Worm (Caenorhabditis elegans) whole organism, late embryonic: Measurements from ENCODE around the gene haf-2.
"Not testable (repeated sequence)": the region's sequence is repeated elsewhere in the genome, so short reads cannot be mapped to it uniquely, and the experiment has no call there.

Source experiments
- F13H6.1 ChIP-seq: sonication (generic microtip); optimal IDR thresholded peaks from 2 replicates; lab custom pipeline; 2016; ENCODE audit warnings: missing genetic modification characterization, missing compliant biosample characterization
- T23F11.4 ChIP-seq: fragments of 200-800 bp; sonication (Bioruptor generic); optimal IDR thresholded peaks from 2 replicates; lab custom pipeline; 2018; ENCODE audit warnings: mild to moderate bottlenecking, missing genetic modification characterization, missing compliant biosample characterization
- ahr-1 ChIP-seq: sonication (generic microtip); optimal IDR thresholded peaks from 2 replicates; lab custom pipeline; 2016; ENCODE audit warnings: missing genetic modification characterization, missing compliant biosample characterization
- ama-1 ChIP-seq: fragments of 150-350 bp; optimal IDR thresholded peaks from 2 replicates; lab custom pipeline; 2014
- ceh-18 ChIP-seq: sonication (generic microtip); optimal IDR thresholded peaks from 2 replicates; lab custom pipeline; 2016; ENCODE audit warnings: missing genetic modification characterization, missing compliant biosample characterization
- ceh-22 ChIP-seq: sonication (generic microtip); optimal IDR thresholded peaks from 2 replicates; lab custom pipeline; 2017; ENCODE audit warnings: missing biosample characterization, missing genetic modification characterization
- ceh-24 ChIP-seq: sonication (generic microtip); optimal IDR thresholded peaks from 2 replicates; lab custom pipeline; 2016; ENCODE audit warnings: mild to moderate bottlenecking, missing genetic modification characterization, missing compliant biosample characterization
- ceh-30 ChIP-seq: fragments of 150-350 bp; optimal IDR thresholded peaks from 2 replicates; lab custom pipeline; 2014; ENCODE audit warnings: missing biosample characterization, missing genetic modification characterization
- ceh-31 ChIP-seq: sonication (generic microtip); optimal IDR thresholded peaks from 2 replicates; lab custom pipeline; 2016; ENCODE audit warnings: missing genetic modification characterization, missing compliant biosample characterization
- ceh-45 ChIP-seq: fragments of 200-800 bp; sonication (Bioruptor generic); IDR thresholded peaks from 2 replicates; pipeline ENCODE4 v1.3.6; 2022; ENCODE audit warnings: missing genetic modification reagents, missing genetic modification characterization, missing compliant biosample characterization
- ceh-48 ChIP-seq: sonication (generic microtip); optimal IDR thresholded peaks from 2 replicates; lab custom pipeline; 2016; ENCODE audit warnings: missing genetic modification characterization, inconsistent platforms, missing compliant biosample characterization
- ceh-6 ChIP-seq: fragments of 200-800 bp; sonication (Bioruptor generic); optimal IDR thresholded peaks from 2 replicates; lab custom pipeline; 2018; ENCODE audit warnings: mild to moderate bottlenecking, missing genetic modification characterization, missing compliant biosample characterization
- dmd-4 ChIP-seq: sonication (generic microtip); optimal IDR thresholded peaks from 2 replicates; lab custom pipeline; 2016; ENCODE audit warnings: borderline replicate concordance, missing genetic modification characterization, missing compliant biosample characterization
- dve-1 ChIP-seq: sonication (generic microtip); optimal IDR thresholded peaks from 2 replicates; lab custom pipeline; 2017; ENCODE audit warnings: antibody characterized with exemption, mild to moderate bottlenecking, missing genetic modification characterization, missing compliant biosample characterization
- elt-2 ChIP-seq: sonication (generic microtip); optimal IDR thresholded peaks from 2 replicates; lab custom pipeline; 2016; ENCODE audit warnings: missing genetic modification reagents, missing genetic modification characterization, missing compliant biosample characterization
- ets-4 ChIP-seq: sonication (generic microtip); optimal IDR thresholded peaks from 2 replicates; lab custom pipeline; 2016; ENCODE audit warnings: missing genetic modification characterization, missing compliant biosample characterization
- fkh-10 ChIP-seq: fragments of 150-350 bp; optimal IDR thresholded peaks from 2 replicates; lab custom pipeline; 2014; ENCODE audit warnings: missing biosample characterization, missing genetic modification reagents, missing genetic modification characterization
- fkh-6 ChIP-seq: sonication (generic microtip); optimal IDR thresholded peaks from 2 replicates; lab custom pipeline; 2016; ENCODE audit warnings: missing genetic modification characterization, missing compliant biosample characterization
- hlh-13 ChIP-seq: fragments of 200-800 bp; sonication (Bioruptor generic); optimal IDR thresholded peaks from 2 replicates; lab custom pipeline; 2018; ENCODE audit warnings: mild to moderate bottlenecking, missing genetic modification characterization, missing compliant biosample characterization
- hlh-8 ChIP-seq: sonication (generic microtip); optimal IDR thresholded peaks from 2 replicates; lab custom pipeline; 2016; ENCODE audit warnings: missing genotype, missing genetic modification characterization, missing compliant biosample characterization
- lim-6 ChIP-seq: sonication (generic microtip); optimal IDR thresholded peaks from 2 replicates; lab custom pipeline; 2016; ENCODE audit warnings: missing genetic modification characterization, missing compliant biosample characterization
- lin-11 ChIP-seq: fragments of 200-800 bp; sonication (Bioruptor generic); optimal IDR thresholded peaks from 2 replicates; lab custom pipeline; 2018; ENCODE audit warnings: mild to moderate bottlenecking, missing genetic modification characterization, missing compliant biosample characterization
- madf-2 ChIP-seq: sonication (generic microtip); optimal IDR thresholded peaks from 2 replicates; lab custom pipeline; 2017; ENCODE audit warnings: missing genetic modification characterization, missing compliant biosample characterization
- nfya-1 ChIP-seq: sonication (generic microtip); optimal IDR thresholded peaks from 2 replicates; lab custom pipeline; 2017; ENCODE audit warnings: missing genetic modification characterization, mild to moderate bottlenecking, missing compliant biosample characterization, antibody characterized with exemption, moderate library complexity
- npax-4 ChIP-seq: sonication (generic microtip); optimal IDR thresholded peaks from 2 replicates; lab custom pipeline; 2016; ENCODE audit warnings: missing genetic modification characterization, missing compliant biosample characterization
- pax-1 ChIP-seq: fragments of 150-350 bp; optimal IDR thresholded peaks from 2 replicates; lab custom pipeline; 2014; ENCODE audit warnings: missing biosample characterization, missing genetic modification characterization
- pha-2 ChIP-seq: sonication (generic microtip); optimal IDR thresholded peaks from 2 replicates; lab custom pipeline; 2017; ENCODE audit warnings: mild to moderate bottlenecking, missing genetic modification characterization, missing compliant biosample characterization
- pqm-1 ChIP-seq: sonication (generic microtip); optimal IDR thresholded peaks from 2 replicates; lab custom pipeline; 2016; ENCODE audit warnings: missing genetic modification characterization, missing compliant biosample characterization
- pros-1 ChIP-seq: fragments of 150-350 bp; optimal IDR thresholded peaks from 2 replicates; lab custom pipeline; 2014; ENCODE audit warnings: missing biosample characterization, missing genetic modification reagents, missing genetic modification characterization
- ref-2 ChIP-seq: sonication (generic microtip); optimal IDR thresholded peaks from 2 replicates; lab custom pipeline; 2016; ENCODE audit warnings: missing genetic modification characterization, missing compliant biosample characterization
- sdc-2 ChIP-seq: sonication (generic microtip); optimal IDR thresholded peaks from 2 replicates; lab custom pipeline; 2016; ENCODE audit warnings: missing genotype, missing genetic modification characterization, missing compliant biosample characterization
- sox-4 ChIP-seq: sonication (generic microtip); optimal IDR thresholded peaks from 2 replicates; lab custom pipeline; 2017; ENCODE audit warnings: mild to moderate bottlenecking, missing genetic modification characterization, inconsistent platforms, missing compliant biosample characterization
- tbx-7 ChIP-seq: sonication (generic microtip); optimal IDR thresholded peaks from 2 replicates; lab custom pipeline; 2016; ENCODE audit warnings: missing genotype, missing genetic modification characterization, missing compliant biosample characterization
- ttx-3 ChIP-seq: sonication (generic microtip); optimal IDR thresholded peaks from 2 replicates; lab custom pipeline; 2016; ENCODE audit warnings: missing genetic modification reagents, missing genetic modification characterization, missing compliant biosample characterization
- unc-42 ChIP-seq: sonication (generic microtip); optimal IDR thresholded peaks from 2 replicates; lab custom pipeline; 2016; ENCODE audit warnings: missing genotype, missing genetic modification characterization, missing compliant biosample characterization
- ztf-16 ChIP-seq: sonication (generic microtip); optimal IDR thresholded peaks from 2 replicates; lab custom pipeline; 2017; ENCODE audit warnings: missing genetic modification characterization, missing compliant biosample characterization

The haf-2 gene

DNA sequence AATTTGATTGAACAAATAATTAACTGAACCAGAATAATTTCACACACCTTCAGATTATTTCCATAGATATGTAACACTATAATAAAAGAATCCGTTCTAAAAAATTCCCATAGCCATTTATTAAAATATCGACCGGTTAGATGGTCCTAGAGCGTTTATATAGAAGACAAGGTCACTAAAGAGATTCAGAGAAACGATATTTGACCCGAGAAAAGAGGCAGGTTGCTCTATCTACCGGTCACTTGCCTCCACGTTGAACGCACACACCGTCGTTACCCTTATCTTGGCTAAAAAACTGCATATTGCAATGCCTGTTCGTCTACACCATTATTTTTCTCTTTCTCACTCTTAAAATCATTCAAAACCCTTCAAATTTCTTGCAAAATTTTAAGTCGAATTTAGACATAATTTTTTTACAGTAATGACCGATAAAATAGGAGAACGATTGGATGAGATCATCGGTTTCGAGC lies 25.0 kb upstream of the haf-2 start, which contains the start of gene C07D10.5:
TSS of gene C07D10.5 (plus strand) at position 420 of the 470 bp plus-strand sequence.
- no peak for TF ChIP-seq ets-4 (tag; lab: Kevin White, UChicago)
- no peak for TF ChIP-seq hlh-13 (GFP tag; lab: Kevin White, UChicago)
- TF ChIP-seq ceh-24 (tag; lab: Kevin White, UChicago) = no peak
- no peak for TF ChIP-seq fkh-6 (tag; lab: Kevin White, UChicago)
- no peak for TF ChIP-seq madf-2 (tag; lab: Kevin White, UChicago)
- no peak for TF ChIP-seq pax-1 (tag; lab: Kevin White, UChicago)
- no peak for TF ChIP-seq ref-2 (tag; lab: Kevin White, UChicago)
- no peak for TF ChIP-seq ahr-1
- TF ChIP-seq, all 69 proteins: peak for 0

DNA sequence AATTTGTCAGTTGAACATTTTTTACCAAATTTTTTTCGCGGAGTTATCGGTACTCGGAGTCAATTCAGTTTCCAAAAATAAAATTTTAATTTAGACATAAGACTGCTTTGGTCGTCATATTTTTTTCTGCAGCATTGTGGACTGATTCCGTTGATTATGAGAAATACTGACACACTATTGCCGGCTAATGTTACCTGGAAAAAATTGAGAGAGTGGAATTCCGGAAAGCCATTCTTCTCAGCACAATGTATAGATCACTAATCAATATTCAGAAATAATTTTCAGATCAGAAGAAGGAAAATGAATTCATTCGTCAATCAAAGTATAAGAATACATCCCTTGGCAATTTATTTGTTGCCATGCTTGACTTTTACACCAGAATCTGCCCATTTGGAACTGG lies 22.8 kb upstream of the haf-2 start, which contains the start of gene C07D10.6:
TSS of gene C07D10.6 (plus strand) at position 301 of the 400 bp plus-strand sequence.
- TF ChIP-seq ceh-22 (tag; lab: Kevin White, UChicago) (no peak), ceh-31 (no peak), ama-1 (lab: Kevin White, UChicago) (no peak), pqm-1 (tag; lab: Kevin White, UChicago) (no peak), ref-2 (tag; lab: Kevin White, UChicago) (no peak), ztf-16 (tag; lab: Kevin White, UChicago) (no peak), ceh-30 (tag; lab: Kevin White, UChicago) (no peak)

ce11 chrII:7374980-7375379 lies 18.8 kb upstream of the haf-2 start, which contains the start of gene F43E2.1:
F43E2.1 (plus strand) TSS chrII:7375280.
- TF ChIP-seq madf-2 (tag; lab: Kevin White, UChicago) (no peak), fkh-10 (GFP tag; lab: Kevin White, UChicago) (no peak), ceh-6 (no peak), sdc-2 (tag; lab: Kevin White, UChicago) (no peak), npax-4 (tag; lab: Kevin White, UChicago) (no peak), ceh-48 (no peak), ttx-3 (tag; lab: Kevin White, UChicago) (no peak), elt-2 (tag; lab: Kevin White, UChicago) (no peak), F13H6.1 (no peak), pha-2 (tag; lab: Kevin White, UChicago) (no peak), ceh-45 (no peak), hlh-8 (tag; lab: Kevin White, UChicago) (no peak), tbx-7 (no peak), sox-4 (tag; lab: Kevin White, UChicago) (no peak), ceh-18 (tag; lab: Kevin White, UChicago) (no peak), unc-42 (tag; lab: Kevin White, UChicago) (no peak), T23F11.4 (GFP tag; lab: Kevin White, UChicago) (no peak), dmd-4 (tag; lab: Kevin White, UChicago) (no peak), hlh-13 (GFP tag; lab: Kevin White, UChicago) (no peak), pros-1 (no peak)

DNA sequence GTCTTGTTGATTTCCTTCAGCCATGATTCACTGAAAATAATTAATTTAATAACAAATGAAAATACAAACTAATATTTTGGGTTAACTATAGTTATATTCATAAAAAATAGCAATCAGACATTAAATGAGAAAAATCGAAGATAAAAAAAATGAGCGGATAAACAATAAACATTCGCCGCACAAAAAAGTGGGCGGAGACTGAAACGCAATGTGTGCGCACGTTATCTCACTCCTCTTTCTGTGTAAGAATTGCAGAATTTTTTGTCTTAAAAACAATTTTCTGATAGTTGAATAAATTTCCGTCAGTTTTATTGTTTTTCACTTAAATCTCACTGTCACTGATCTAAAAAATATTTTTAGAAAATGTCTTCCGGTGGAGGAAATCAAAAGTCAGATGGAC lies 17.9 kb upstream of the haf-2 start, which contains the start of the genes mtch-1 and rpb-4:
TSS of gene mtch-1 (minus strand) at position 24 of the 400 bp plus-strand sequence.
TSS of gene rpb-4 (plus strand) at position 353 of the 400 bp plus-strand sequence.
- TF ChIP-seq lim-6 (tag; lab: Kevin White, UChicago) (no peak), nfya-1 (tag; lab: Kevin White, UChicago) (peak; percentile 33), dve-1 (tag; lab: Kevin White, UChicago) (peak; percentile 1), fkh-10 (GFP tag; lab: Kevin White, UChicago) (no peak)

DNA sequence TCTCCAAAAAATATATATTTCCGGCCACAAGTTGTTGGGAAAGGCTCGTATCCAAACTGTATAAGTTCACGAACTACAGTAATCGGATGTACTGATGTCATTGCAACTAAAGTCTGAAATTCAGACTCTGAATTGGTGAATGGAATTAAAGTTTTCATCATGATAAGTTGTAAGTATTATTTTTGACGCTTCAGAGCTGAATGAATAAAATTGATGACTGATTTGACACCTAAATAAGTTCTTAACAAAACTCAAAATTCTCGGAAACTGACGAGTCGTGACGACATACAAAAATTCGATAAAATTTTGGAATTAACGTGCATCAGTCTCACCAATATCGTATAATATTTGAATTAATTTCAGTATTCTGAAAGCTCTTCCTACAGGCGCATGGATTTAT lies 14.0 kb upstream of the haf-2 start, which contains the start of gene F43E2.11:
TSS of gene F43E2.11 (minus strand) at position 101 of the 400 bp plus-strand sequence.
- not testable (repeated sequence) for TF ChIP-seq ztf-16, ceh-18, lin-11 (tag; lab: Kevin White, UChicago)
